Fruit fly (Drosophila melanogaster) whole organism, prepupa: ENCODE results near the gene CG10357.

Source experiments
- Blimp-1 ChIP-seq: fragments of 200-800 bp; sonication (Bioruptor generic); optimal IDR thresholded peaks from 3 replicates; lab custom pipeline; 2017; ENCODE audit warnings: missing biosample characterization, missing genetic modification characterization, mild to moderate bottlenecking, moderate library complexity, missing genetic modification reagents
- CG10669 ChIP-seq: fragments of 200-800 bp; sonication (Bioruptor generic); optimal IDR thresholded peaks from 3 replicates; lab custom pipeline; 2018; ENCODE audit warnings: missing biosample characterization, mild to moderate bottlenecking, missing genetic modification characterization, moderate library complexity
- CG11294 ChIP-seq: fragments of 200-800 bp; sonication (Bioruptor generic); IDR thresholded peaks from 2 replicates; pipeline ENCODE4 v1.3.6; 2022; ENCODE audit warnings: missing biosample characterization, missing genetic modification characterization
- CG11762 ChIP-seq: fragments of 200-800 bp; sonication (Bioruptor generic); optimal IDR thresholded peaks from 3 replicates; lab custom pipeline; 2016; ENCODE audit warnings: missing biosample characterization, missing genetic modification characterization; ENCODE audit not compliant: insufficient read depth
- CG11902 ChIP-seq: fragments of 200-800 bp; sonication (Bioruptor generic); optimal IDR thresholded peaks from 3 replicates; lab custom pipeline; 2016; ENCODE audit warnings: missing biosample characterization, missing genetic modification characterization
- CG15336 ChIP-seq: fragments of 200-800 bp; sonication (Bioruptor generic); IDR thresholded peaks from 2 replicates; pipeline ENCODE4 v1.3.6; 2022; ENCODE audit warnings: missing biosample characterization, missing genetic modification characterization
- CG1621 ChIP-seq: fragments of 200-800 bp; sonication (Bioruptor generic); optimal IDR thresholded peaks from 3 replicates; lab custom pipeline; 2018; ENCODE audit warnings: missing biosample characterization, mild to moderate bottlenecking, missing genetic modification characterization
- CG16779 ChIP-seq: fragments of 200-800 bp; sonication (Bioruptor generic); optimal IDR thresholded peaks from 3 replicates; lab custom pipeline; 2017; ENCODE audit warnings: missing biosample characterization, mild to moderate bottlenecking, missing genetic modification characterization
- CG3032 ChIP-seq: fragments of 200-800 bp; optimal IDR thresholded peaks from 2 replicates; lab custom pipeline; 2019; ENCODE audit warnings: missing biosample characterization, mild to moderate bottlenecking, missing genetic modification characterization, moderate library complexity
- CG32006 ChIP-seq: fragments of 200-800 bp; sonication (Bioruptor generic); optimal IDR thresholded peaks from 3 replicates; lab custom pipeline; 2017; ENCODE audit warnings: missing biosample characterization, mild to moderate bottlenecking, missing genetic modification characterization
- CG3919 ChIP-seq: fragments of 200-800 bp; sonication (Bioruptor generic); optimal IDR thresholded peaks from 3 replicates; lab custom pipeline; 2016; ENCODE audit warnings: missing biosample characterization, missing genetic modification characterization
- CG6276 ChIP-seq: fragments of 200-800 bp; sonication (Bioruptor generic); optimal IDR thresholded peaks from 2 replicates; lab custom pipeline; 2017; ENCODE audit warnings: missing biosample characterization, mild to moderate bottlenecking, missing genetic modification characterization
- CG6792 ChIP-seq: fragments of 200-800 bp; sonication (Bioruptor generic); optimal IDR thresholded peaks from 3 replicates; lab custom pipeline; 2016; ENCODE audit warnings: missing biosample characterization, missing genetic modification characterization
- CG6808 ChIP-seq: fragments of 200-800 bp; sonication (Bioruptor generic); optimal IDR thresholded peaks from 3 replicates; lab custom pipeline; 2017; ENCODE audit warnings: missing biosample characterization, missing genetic modification characterization, mild to moderate bottlenecking, moderate library complexity, missing genetic modification reagents
- CG7368 ChIP-seq: fragments of 200-800 bp; sonication (Bioruptor generic); optimal IDR thresholded peaks from 3 replicates; lab custom pipeline; 2016; ENCODE audit warnings: missing biosample characterization, missing genetic modification characterization
- CG8119 ChIP-seq: fragments of 200-800 bp; sonication (Bioruptor generic); IDR thresholded peaks from 3 replicates; pipeline ENCODE4 v1.3.6; 2022; ENCODE audit warnings: missing biosample characterization, missing genetic modification characterization
- CG8319 ChIP-seq: fragments of 200-800 bp; sonication (Bioruptor generic); optimal IDR thresholded peaks from 3 replicates; lab custom pipeline; 2016; ENCODE audit warnings: missing biosample characterization, missing genetic modification characterization
- CG8632 ChIP-seq: fragments of 200-800 bp; sonication (Bioruptor generic); optimal IDR thresholded peaks from 3 replicates; lab custom pipeline; 2016; ENCODE audit warnings: missing biosample characterization, missing genetic modification characterization
- Eip75B ChIP-seq: fragments of 200-800 bp; sonication (Bioruptor generic); optimal IDR thresholded peaks from 3 replicates; lab custom pipeline; 2016; ENCODE audit warnings: missing biosample characterization, missing genetic modification characterization
- Eip78C ChIP-seq: fragments of 200-800 bp; sonication (Bioruptor generic); peaks from one replicate; lab custom pipeline; 2016; ENCODE audit warnings: missing biosample characterization, missing genetic modification characterization
- Eip93F ChIP-seq: fragments of 200-800 bp; sonication (Bioruptor generic); optimal IDR thresholded peaks from 2 replicates; lab custom pipeline; 2016; ENCODE audit warnings: missing biosample characterization, mild to moderate bottlenecking, missing genetic modification characterization
- Ets21C ChIP-seq: fragments of 200-800 bp; sonication (Bioruptor generic); optimal IDR thresholded peaks from 3 replicates; lab custom pipeline; 2016; ENCODE audit warnings: missing biosample characterization, missing genetic modification characterization
- Ets96B ChIP-seq: fragments of 200-800 bp; optimal IDR thresholded peaks from 2 replicates; lab custom pipeline; 2019; ENCODE audit warnings: missing biosample characterization, mild to moderate bottlenecking, missing genetic modification characterization, moderate library complexity
- Hr38 ChIP-seq: sonication (Bioruptor generic); optimal IDR thresholded peaks from 2 replicates; lab custom pipeline; 2016; ENCODE audit warnings: missing biosample characterization, missing genetic modification characterization
- Hr39 ChIP-seq: fragments of 200-800 bp; sonication (Bioruptor generic); optimal IDR thresholded peaks from 2 replicates; lab custom pipeline; 2016; ENCODE audit warnings: missing biosample characterization, missing genetic modification characterization
- Hr4 ChIP-seq: fragments of 200-800 bp; sonication (Bioruptor generic); optimal IDR thresholded peaks from 3 replicates; lab custom pipeline; 2016; ENCODE audit warnings: missing biosample characterization, missing genetic modification characterization
- Met ChIP-seq: fragments of 200-800 bp; sonication (Bioruptor generic); optimal IDR thresholded peaks from 3 replicates; lab custom pipeline; 2016; ENCODE audit warnings: missing biosample characterization, missing genetic modification characterization
- Smox ChIP-seq: fragments of 200-800 bp; sonication (Bioruptor generic); optimal IDR thresholded peaks from 3 replicates; lab custom pipeline; 2016; ENCODE audit warnings: missing biosample characterization, missing genetic modification characterization
- Sox102F ChIP-seq: fragments of 200-800 bp; sonication (Bioruptor generic); optimal IDR thresholded peaks from 2 replicates; lab custom pipeline; 2016; ENCODE audit warnings: missing biosample characterization, mild to moderate bottlenecking, missing genetic modification characterization
- achi ChIP-seq: fragments of 200-800 bp; sonication (Bioruptor generic); optimal IDR thresholded peaks from 3 replicates; lab custom pipeline; 2016; ENCODE audit warnings: missing biosample characterization, missing genetic modification characterization
- cyc ChIP-seq: fragments of 200-800 bp; sonication (Bioruptor generic); optimal IDR thresholded peaks from 3 replicates; lab custom pipeline; 2016; ENCODE audit warnings: missing biosample characterization, missing genetic modification characterization
- dsx ChIP-seq: fragments of 200-800 bp; optimal IDR thresholded peaks from 3 replicates; lab custom pipeline; 2019; ENCODE audit warnings: missing biosample characterization, mild to moderate bottlenecking, missing genetic modification characterization, moderate library complexity; ENCODE audit not compliant: poor library complexity, severe bottlenecking
- eg ChIP-seq: fragments of 200-800 bp; sonication (Bioruptor generic); IDR thresholded peaks from 3 replicates; pipeline ENCODE4 v1.3.6; 2022; ENCODE audit warnings: missing biosample characterization, missing genetic modification characterization
- esn ChIP-seq: fragments of 200-800 bp; sonication (Bioruptor generic); optimal IDR thresholded peaks from 2 replicates; lab custom pipeline; 2016; ENCODE audit warnings: missing biosample characterization, mild to moderate bottlenecking, missing genetic modification characterization, moderate library complexity
- fd59A ChIP-seq: fragments of 200-800 bp; sonication (Bioruptor generic); optimal IDR thresholded peaks from 2 replicates; lab custom pipeline; 2017; ENCODE audit warnings: missing biosample characterization, mild to moderate bottlenecking, missing genetic modification characterization, missing genetic modification reagents
- fd85E ChIP-seq: fragments of 200-800 bp; sonication (Bioruptor generic); optimal IDR thresholded peaks from 3 replicates; lab custom pipeline; 2016; ENCODE audit warnings: missing biosample characterization, missing genetic modification characterization
- fkh ChIP-seq: fragments of 200-800 bp; sonication (Bioruptor generic); optimal IDR thresholded peaks from 3 replicates; lab custom pipeline; 2017; ENCODE audit warnings: missing biosample characterization, mild to moderate bottlenecking, missing genetic modification characterization, moderate library complexity
- lz ChIP-seq: fragments of 200-800 bp; sonication (Bioruptor generic); optimal IDR thresholded peaks from 3 replicates; lab custom pipeline; 2016; ENCODE audit warnings: missing biosample characterization, missing genetic modification characterization
- net ChIP-seq: fragments of 200-800 bp; sonication (Bioruptor generic); optimal IDR thresholded peaks from 3 replicates; lab custom pipeline; 2016; ENCODE audit warnings: missing biosample characterization, missing genetic modification characterization
- pdm3 ChIP-seq: fragments of 200-800 bp; sonication (Bioruptor generic); optimal IDR thresholded peaks from 3 replicates; lab custom pipeline; 2016; ENCODE audit warnings: missing biosample characterization, missing genetic modification characterization
- spab ChIP-seq: fragments of 200-800 bp; sonication (Bioruptor generic); optimal IDR thresholded peaks from 2 replicates; lab custom pipeline; 2017; ENCODE audit warnings: missing biosample characterization, mild to moderate bottlenecking, missing genetic modification characterization, missing genetic modification reagents
- ss ChIP-seq, 2 experiments: fragments of 200-800 bp; sonication (Bioruptor generic); optimal IDR thresholded peaks; 2 replicates in 1 of 2; 3 replicates in 1 of 2; lab custom pipeline; 2017 to 2018; ENCODE audit warnings: mild to moderate bottlenecking in 2 of 2, missing biosample characterization in 2 of 2, missing genetic modification characterization in 2 of 2, moderate library complexity in 1 of 2
- svp ChIP-seq: fragments of 200-800 bp; sonication (Bioruptor generic); peaks from one replicate; lab custom pipeline; 2016; ENCODE audit warnings: missing biosample characterization, missing genetic modification characterization
- topi ChIP-seq: fragments of 200-800 bp; sonication (Bioruptor generic); optimal IDR thresholded peaks from 3 replicates; lab custom pipeline; 2016; ENCODE audit warnings: missing biosample characterization, missing genetic modification characterization
- vri ChIP-seq: fragments of 200-800 bp; sonication (Bioruptor generic); optimal IDR thresholded peaks from 3 replicates; lab custom pipeline; 2016; ENCODE audit warnings: missing biosample characterization, mild to moderate bottlenecking, missing genetic modification characterization

CG10357 gene

dm6 chr3L:3645628-3646360, 30.6 kb downstream of the CG10357 start:
- TF ChIP-seq Smox (GFP tag; lab: Kevin White, UChicago) (no peak), CG3919 (GFP tag; lab: Kevin White, UChicago) (peak; percentile 23), CG10669 (GFP tag; lab: Kevin White, UChicago) (no peak), fkh (GFP tag; lab: Kevin White, UChicago) (peak; percentile 52), Eip78C (GFP tag; lab: Kevin White, UChicago) (no peak), fd85E (GFP tag; lab: Kevin White, UChicago) (no peak), Hr4 (no peak)

dm6 chr3L:3646361-3646759, 31.2 kb downstream of the CG10357 start:
- TF ChIP-seq Blimp-1 (GFP tag; lab: Kevin White, UChicago) = no peak

- no peak for TF ChIP-seq CG8319 (GFP tag; lab: Kevin White, UChicago)
- TF ChIP-seq CG3032 (tag; lab: Kevin White, UChicago) = no peak
- no peak for TF ChIP-seq fd59A (GFP tag; lab: Kevin White, UChicago)
- TF ChIP-seq CG6276 (GFP tag; lab: Kevin White, UChicago) = peak; percentile 50
- peak; percentile 63 for TF ChIP-seq Met (GFP tag; lab: Kevin White, UChicago)
- TF ChIP-seq net (GFP tag; lab: Kevin White, UChicago) = peak; percentile 49
- TF ChIP-seq CG32006 (GFP tag; lab: Kevin White, UChicago) = peak; percentile 69
- TF ChIP-seq spab (GFP tag; lab: Kevin White, UChicago) = no peak
- TF ChIP-seq ss (GFP tag; optimal IDR thresholded peaks at IDR 0.05; lab: Kevin White, UChicago) = no peak
- no peak for TF ChIP-seq CG10669 (GFP tag; lab: Kevin White, UChicago)
- TF ChIP-seq achi = peak; percentile 46
- TF ChIP-seq eg (GFP tag; lab: Robert Waterston, UW) = peak; percentile 84
- TF ChIP-seq Sox102F = peak; percentile 62
- TF ChIP-seq lz = peak; percentile 61
- TF ChIP-seq CG15336 (GFP tag; lab: Robert Waterston, UW) = peak; percentile 66; the same call in 1 of the 2 replicates
- peak; percentile 71 for TF ChIP-seq Hr4
- no peak for TF ChIP-seq dsx (GFP tag; lab: Kevin White, UChicago)
- peak; percentile 51 for TF ChIP-seq topi
- TF ChIP-seq CG7368 (GFP tag; lab: Kevin White, UChicago) = no peak
- no peak for TF ChIP-seq CG16779
- TF ChIP-seq CG3919 (GFP tag; lab: Kevin White, UChicago) = peak; percentile 13
- peak; percentile 1 for TF ChIP-seq CG8632 (GFP tag; lab: Kevin White, UChicago)
- TF ChIP-seq CG11762 (GFP tag; lab: Kevin White, UChicago) = no peak
- peak; percentile 27 for TF ChIP-seq Ets21C (GFP tag; lab: Kevin White, UChicago)
- peak; percentile 18 for TF ChIP-seq Hr39
- no peak for TF ChIP-seq Blimp-1 (GFP tag; lab: Kevin White, UChicago)
- peak; percentile 62 for TF ChIP-seq esn (GFP tag; lab: Kevin White, UChicago)
- no peak for TF ChIP-seq Hr38 (GFP tag; lab: Kevin White, UChicago)
- TF ChIP-seq fkh (GFP tag; lab: Kevin White, UChicago) = no peak
- TF ChIP-seq Ets96B = no peak
- no peak for TF ChIP-seq CG1621 (tag; lab: Kevin White, UChicago)
- no peak for TF ChIP-seq vri (GFP tag; lab: Kevin White, UChicago)
- peak; percentile 78 for TF ChIP-seq svp
- no peak for TF ChIP-seq CG6808 (GFP tag; lab: Kevin White, UChicago)
- peak; percentile 49; the same call in 1 of the 2 replicates for TF ChIP-seq CG11294 (GFP tag; lab: Robert Waterston, UW)
- peak; percentile 89 for TF ChIP-seq Eip78C (GFP tag; lab: Kevin White, UChicago)
- peak; percentile 48 for TF ChIP-seq Smox (GFP tag; lab: Kevin White, UChicago)
- TF ChIP-seq CG6792 = peak; percentile 48
- TF ChIP-seq CG8119 (GFP tag; lab: Robert Waterston, UW) = peak; percentile 74
- peak; percentile 59 for TF ChIP-seq pdm3 (GFP tag; lab: Kevin White, UChicago)
- peak; percentile 45 for TF ChIP-seq cyc (GFP tag; lab: Kevin White, UChicago)
- no peak for TF ChIP-seq CG11902 (GFP tag; lab: Kevin White, UChicago)
- peak; percentile 26 for TF ChIP-seq Eip75B (GFP tag; lab: Kevin White, UChicago)
- no peak for TF ChIP-seq Eip93F
These were observed 34.3 kb downstream of the CG10357 start for dm6 chr3L:3649527-3649926.
